Worm (Caenorhabditis elegans) whole organism, young adult: ENCODE data around the gene F56C9.6.

Source experiments
- B0035.1 ChIP-seq: sonication (generic microtip); optimal IDR thresholded peaks from 2 replicates; lab custom pipeline; 2016; ENCODE audit warnings: missing genetic modification characterization, mild to moderate bottlenecking, missing compliant biosample characterization, missing genotype, missing genetic modification reagents
- B0336.3 ChIP-seq: fragments of 200-800 bp; sonication (Bioruptor generic); IDR thresholded peaks from 2 replicates; pipeline ENCODE4 v1.3.6; 2022; ENCODE audit warnings: missing genetic modification characterization, missing compliant biosample characterization
- T07F8.4 ChIP-seq: sonication (generic microtip); optimal IDR thresholded peaks from 2 replicates; lab custom pipeline; 2016; ENCODE audit warnings: mild to moderate bottlenecking, missing genetic modification characterization, moderate library complexity, missing compliant biosample characterization
- Y53G8AR.9 ChIP-seq: fragments of 200-800 bp; sonication (Bioruptor generic); conservative IDR thresholded peaks from 2 replicates; pipeline ENCODE4 v1.3.6; 2022; ENCODE audit warnings: missing genetic modification reagents, missing genetic modification characterization, missing compliant biosample characterization
- Y67H2A.10 ChIP-seq: fragments of 200-800 bp; sonication (Bioruptor generic); conservative IDR thresholded peaks from 2 replicates; pipeline ENCODE4 v1.3.6; 2022; ENCODE audit warnings: missing genetic modification reagents, missing genetic modification characterization, missing compliant biosample characterization
- ama-1 ChIP-seq, 3 experiments: fragments of 150-350 bp in 1 of 3; sonication (generic microtip) in 2 of 3; optimal IDR thresholded peaks; 2 replicates each; lab custom pipeline; 2014 to 2018; ENCODE audit warnings: missing biosample characterization in 2 of 3, missing genetic modification characterization in 2 of 3, missing genetic modification reagents in 2 of 3
- attf-3 ChIP-seq: fragments of 200-800 bp; sonication (Bioruptor generic); conservative IDR thresholded peaks from 2 replicates; pipeline ENCODE4 v1.3.6; 2022; ENCODE audit warnings: missing genetic modification reagents, missing genetic modification characterization, missing compliant biosample characterization
- attf-5 ChIP-seq: fragments of 200-800 bp; sonication (Bioruptor generic); optimal IDR thresholded peaks from 2 replicates; lab custom pipeline; 2018; ENCODE audit warnings: mild to moderate bottlenecking, missing genetic modification characterization, missing compliant biosample characterization
- ceh-40 ChIP-seq: fragments of 200-800 bp; sonication (Bioruptor generic); IDR thresholded peaks from 2 replicates; pipeline ENCODE4 v1.3.6; 2022; ENCODE audit warnings: missing genetic modification characterization, missing compliant biosample characterization
- ceh-91 ChIP-seq: fragments of 200-800 bp; sonication (Bioruptor generic); IDR thresholded peaks from 2 replicates; pipeline ENCODE4 v1.3.6; 2022; ENCODE audit warnings: missing genetic modification reagents, missing genetic modification characterization, missing compliant biosample characterization
- egl-44 ChIP-seq: fragments of 200-800 bp; sonication (Bioruptor generic); IDR thresholded peaks from 2 replicates; pipeline ENCODE4 v1.3.6; 2022; ENCODE audit warnings: missing genetic modification reagents, missing genetic modification characterization, missing compliant biosample characterization
- ets-4 ChIP-seq: fragments of 200-800 bp; sonication (Bioruptor generic); optimal IDR thresholded peaks from 2 replicates; lab custom pipeline; 2018; ENCODE audit warnings: mild to moderate bottlenecking, missing genetic modification characterization, missing compliant biosample characterization
- gei-17 ChIP-seq: fragments of 200-800 bp; sonication (Bioruptor generic); optimal IDR thresholded peaks from 2 replicates; lab custom pipeline; 2018; ENCODE audit warnings: mild to moderate bottlenecking, missing genetic modification characterization, missing compliant biosample characterization
- hmg-1.2 ChIP-seq: fragments of 200-800 bp; sonication (Bioruptor generic); IDR thresholded peaks from 2 replicates; pipeline ENCODE4 v1.3.6; 2022; ENCODE audit warnings: missing genetic modification reagents, missing genetic modification characterization, missing compliant biosample characterization
- let-526 ChIP-seq: fragments of 200-800 bp; sonication (Bioruptor generic); IDR thresholded peaks from 2 replicates; pipeline ENCODE4 v1.3.6; 2022; ENCODE audit warnings: missing genetic modification reagents, missing genetic modification characterization, missing compliant biosample characterization
- let-607 ChIP-seq, 2 experiments: fragments of 200-800 bp in 1 of 2; sonication (Bioruptor generic) in 1 of 2; sonication (generic microtip) in 1 of 2; optimal IDR thresholded peaks; 2 replicates each; lab custom pipeline; 2016 to 2018; ENCODE audit warnings: mild to moderate bottlenecking in 2 of 2, missing compliant biosample characterization in 2 of 2, missing genetic modification characterization in 2 of 2, moderate library complexity in 2 of 2, missing genotype in 1 of 2
- lin-35 ChIP-seq, 3 experiments: fragments of 150-350 bp in 2 of 3; sonication (generic microtip) in 1 of 3; optimal IDR thresholded peaks; 2 replicates each; lab custom pipeline; 2014 to 2018; ENCODE audit warnings: missing biosample characterization in 3 of 3, missing genetic modification characterization in 3 of 3, missing genetic modification reagents in 3 of 3
- lir-1 ChIP-seq: fragments of 200-800 bp; sonication (Bioruptor generic); conservative IDR thresholded peaks from 2 replicates; pipeline ENCODE4 v1.3.6; 2022; ENCODE audit warnings: missing genetic modification reagents, missing genetic modification characterization, missing compliant biosample characterization
- madf-6 ChIP-seq: fragments of 200-800 bp; sonication (Bioruptor generic); IDR thresholded peaks from 2 replicates; pipeline ENCODE4 v1.3.6; 2022; ENCODE audit warnings: missing genetic modification reagents, missing genetic modification characterization, missing compliant biosample characterization
- madf-8 ChIP-seq: fragments of 200-800 bp; sonication (Bioruptor generic); conservative IDR thresholded peaks from 2 replicates; pipeline ENCODE4 v1.3.6; 2022; ENCODE audit warnings: missing genetic modification reagents, missing genetic modification characterization, missing compliant biosample characterization
- nfya-1 ChIP-seq: sonication (generic microtip); optimal IDR thresholded peaks from 2 replicates; lab custom pipeline; 2017; ENCODE audit warnings: antibody characterized with exemption, missing compliant biosample characterization, missing genetic modification characterization, borderline replicate concordance; ENCODE audit not compliant: insufficient read depth
- nfya-2 ChIP-seq: fragments of 200-800 bp; sonication (Bioruptor generic); IDR thresholded peaks from 2 replicates; pipeline ENCODE4 v1.3.6; 2022; ENCODE audit warnings: missing genetic modification reagents, missing genetic modification characterization, missing compliant biosample characterization
- nhr-27 ChIP-seq: fragments of 200-800 bp; sonication (Bioruptor generic); optimal IDR thresholded peaks from 2 replicates; lab custom pipeline; 2018; ENCODE audit warnings: mild to moderate bottlenecking, missing genetic modification characterization, moderate library complexity, missing compliant biosample characterization
- nhr-80 ChIP-seq: sonication (generic microtip); optimal IDR thresholded peaks from 2 replicates; lab custom pipeline; 2016; ENCODE audit warnings: missing genetic modification characterization, missing compliant biosample characterization
- pbrm-1 ChIP-seq: fragments of 200-800 bp; sonication (Bioruptor generic); IDR thresholded peaks from 2 replicates; pipeline ENCODE4 v1.3.6; 2022; ENCODE audit warnings: missing genetic modification reagents, missing genetic modification characterization, missing compliant biosample characterization
- rpc-1 ChIP-seq, 2 experiments: fragments of 150-350 bp in 1 of 2; sonication (generic microtip) in 1 of 2; optimal IDR thresholded peaks; 2 replicates each; lab custom pipeline; 2014 to 2018; ENCODE audit warnings: missing biosample characterization in 1 of 2, missing genetic modification characterization in 1 of 2, missing genetic modification reagents in 1 of 2, missing genotype in 1 of 2
- snpc-4 ChIP-seq, 5 experiments: fragments of 150-350 bp in 1 of 5; sonication (generic microtip) in 4 of 5; optimal IDR thresholded peaks; 2 replicates each; lab custom pipeline; 2014 to 2018; ENCODE audit warnings: missing genetic modification characterization in 5 of 5, missing biosample characterization in 3 of 5, antibody characterized with exemption in 2 of 5, mild to moderate bottlenecking in 2 of 5, missing compliant biosample characterization in 2 of 5, missing genotype in 2 of 5, moderate library complexity in 2 of 5, missing genetic modification reagents in 1 of 5
- somi-1 ChIP-seq: fragments of 200-800 bp; sonication (Bioruptor generic); optimal IDR thresholded peaks from 2 replicates; lab custom pipeline; 2018; ENCODE audit warnings: mild to moderate bottlenecking, missing genetic modification characterization, missing compliant biosample characterization
- tbx-9 ChIP-seq: sonication (generic microtip); optimal IDR thresholded peaks from 2 replicates; lab custom pipeline; 2016; ENCODE audit warnings: borderline replicate concordance, missing genetic modification characterization, inconsistent platforms, missing compliant biosample characterization
- unc-62 ChIP-seq: fragments of 150-350 bp; optimal IDR thresholded peaks from 2 replicates; lab custom pipeline; 2014; ENCODE audit warnings: missing biosample characterization, missing genetic modification reagents, missing genetic modification characterization
- zim-3 ChIP-seq: sonication (generic microtip); optimal IDR thresholded peaks from 2 replicates; lab custom pipeline; 2017; ENCODE audit warnings: mild to moderate bottlenecking, missing genetic modification characterization, moderate library complexity, missing compliant biosample characterization
- ztf-18 ChIP-seq: sonication (generic microtip); optimal IDR thresholded peaks from 2 replicates; lab custom pipeline; 2016; ENCODE audit warnings: missing genotype, mild to moderate bottlenecking, missing genetic modification characterization, missing compliant biosample characterization
- ztf-25 ChIP-seq: fragments of 200-800 bp; sonication (Bioruptor generic); IDR thresholded peaks from 2 replicates; pipeline ENCODE4 v1.3.6; 2022; ENCODE audit warnings: missing genetic modification reagents, missing genetic modification characterization, missing compliant biosample characterization
- ztf-28 ChIP-seq: fragments of 200-800 bp; sonication (Bioruptor generic); IDR thresholded peaks from 2 replicates; pipeline ENCODE4 v1.3.6; 2022; ENCODE audit warnings: missing genetic modification reagents, missing genetic modification characterization, missing compliant biosample characterization
- ztf-6 ChIP-seq: fragments of 200-800 bp; sonication (Bioruptor generic); IDR thresholded peaks from 2 replicates; pipeline ENCODE4 v1.3.6; 2022; ENCODE audit warnings: missing genetic modification reagents, missing genetic modification characterization, missing compliant biosample characterization

F56C9.6 gene

DNA sequence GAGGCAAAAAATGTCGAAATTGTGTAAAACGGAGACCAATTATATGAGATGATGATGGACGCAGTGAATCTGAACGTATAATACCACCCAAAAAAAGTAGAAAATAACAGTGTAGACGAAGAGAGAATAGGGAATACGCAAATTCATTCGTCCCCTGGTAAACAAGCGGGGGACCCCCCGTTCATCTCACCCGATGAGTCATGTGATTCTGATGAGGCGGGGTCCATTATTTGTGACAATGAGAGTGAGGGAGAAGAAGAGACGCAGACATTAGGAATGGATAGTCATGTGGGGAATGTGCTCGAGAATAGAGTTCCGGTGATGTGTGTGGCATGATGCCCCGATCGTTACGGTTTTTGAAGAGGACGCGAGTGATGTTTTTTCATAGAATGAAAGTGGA is 38.5 kb downstream of the F56C9.6 start (continued):
- TF ChIP-seq let-607 (tag; optimal IDR thresholded peaks at IDR 0.05; lab: Kevin White, UChicago), result no peak
- TF ChIP-seq unc-62 (GFP tag; lab: Kevin White, UChicago), result no peak
- TF ChIP-seq madf-8, result no peak
- 0 out of 2 replicates have a peak, but pooled peaks have one; percentile 46 for TF ChIP-seq let-526 (GFP tag; lab: Robert Waterston, UW)
- no peak for TF ChIP-seq B0336.3 (GFP tag; lab: Robert Waterston, UW)
- TF ChIP-seq B0035.1 (tag; lab: Kevin White, UChicago), result no peak
- no peak for TF ChIP-seq ztf-25 (GFP tag; lab: Robert Waterston, UW)
- no peak for TF ChIP-seq lin-35 (GFP tag; optimal IDR thresholded peaks at IDR 0.05; lab: Kevin White, UChicago)
- TF ChIP-seq nfya-1 (tag; lab: Kevin White, UChicago), result no peak
- TF ChIP-seq nfya-2, result no peak
- TF ChIP-seq ztf-6 (GFP tag; lab: Robert Waterston, UW), result no peak
- no peak for TF ChIP-seq zim-3 (tag; lab: Kevin White, UChicago)
- peak; percentile 37; the same call in 1 of the 2 replicates for TF ChIP-seq madf-6 (GFP tag; lab: Robert Waterston, UW)
- peak; percentile 74 for TF ChIP-seq attf-5 (GFP tag; lab: Kevin White, UChicago)
- no peak for TF ChIP-seq ztf-28
- TF ChIP-seq ets-4 (GFP tag; lab: Kevin White, UChicago), result peak; percentile 18
- peak; percentile 41; the same call in 1 of the 2 replicates for TF ChIP-seq lir-1 (GFP tag; lab: Robert Waterston, UW)
- TF ChIP-seq T07F8.4 (tag; lab: Kevin White, UChicago), result no peak
- TF ChIP-seq Y53G8AR.9, result peak; percentile 30; the same call in 1 of the 2 replicates
- TF ChIP-seq gei-17 (GFP tag; lab: Kevin White, UChicago), result peak; percentile 18
- peak; percentile 68 for TF ChIP-seq hmg-1.2 (GFP tag; lab: Robert Waterston, UW)
- TF ChIP-seq nhr-27, result no peak
- 0 out of 2 replicates have a peak, but pooled peaks have one; percentile 52 for TF ChIP-seq pbrm-1
- 0 out of 2 replicates have a peak, but pooled peaks have one; percentile 16 for TF ChIP-seq attf-3 (GFP tag; lab: Robert Waterston, UW)
- TF ChIP-seq tbx-9, result no peak
- no peak for TF ChIP-seq egl-44
- no peak for TF ChIP-seq ztf-18 (tag; lab: Kevin White, UChicago)

DNA sequence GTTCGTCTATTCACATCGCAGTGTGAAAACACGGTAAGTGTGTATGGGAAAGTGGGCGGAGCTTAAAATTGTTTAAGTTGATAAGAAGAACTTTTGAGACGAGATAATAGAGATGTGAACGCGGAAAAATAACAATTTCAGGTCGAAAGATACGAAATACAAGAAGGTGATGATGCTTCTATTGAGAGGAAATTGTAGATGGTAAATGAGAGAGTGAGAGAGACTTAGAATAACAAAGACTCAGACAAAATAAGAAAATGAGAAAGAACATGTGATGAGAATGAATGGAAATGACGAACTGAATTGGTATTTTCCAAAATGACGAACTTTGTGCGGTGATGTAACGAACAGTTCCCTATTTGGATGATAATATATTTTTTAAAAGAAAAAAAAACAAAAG is 39.5 kb downstream of the F56C9.6 start:
- TF ChIP-seq snpc-4 (GFP tag; optimal IDR thresholded peaks at IDR 0.05; lab: Kevin White, UChicago), result no peak
- no peak for TF ChIP-seq snpc-4 (tag; optimal IDR thresholded peaks at IDR 0.05; lab: Kevin White, UChicago)
- no peak for TF ChIP-seq rpc-1 (optimal IDR thresholded peaks at IDR 0.05; lab: Kevin White, UChicago)
- no peak for TF ChIP-seq rpc-1 (tag; optimal IDR thresholded peaks at IDR 0.05; lab: Kevin White, UChicago)
- TF ChIP-seq somi-1 (GFP tag; lab: Kevin White, UChicago), result peak; percentile 36
- peak; percentile 36 for TF ChIP-seq ama-1 (optimal IDR thresholded peaks at IDR 0.05; lab: Kevin White, UChicago)
- TF ChIP-seq ama-1 (GFP tag; optimal IDR thresholded peaks at IDR 0.05; lab: Kevin White, UChicago), result no peak
- TF ChIP-seq nhr-80 (tag; lab: Kevin White, UChicago), result peak; percentile 22

ce11 chrIII:7263028-7263427 is 47.5 kb downstream of the F56C9.6 start:
- TF ChIP-seq ceh-40, result no peak
- TF ChIP-seq nhr-27, result no peak
- TF ChIP-seq ztf-28, result no peak
- no peak for TF ChIP-seq Y67H2A.10 (GFP tag; lab: Robert Waterston, UW)
- TF ChIP-seq ceh-91, result no peak
